Worm (Caenorhabditis elegans): ENCODE data around the gene bir-1.

bir-1 gene

ce11 chrV:11644166-11644565, at the start of gene bir-1:
bir-1 (plus strand) TSS chrV:11644477.
- TF ChIP-seq efl-1 (optimal IDR thresholded peaks at IDR 0.05) (peak; percentile 79 to 85), efl-1 (GFP tag; optimal IDR thresholded peaks at IDR 0.05 in 1 of 2) (peak; percentile 82 to 96), egl-13 (tag; optimal IDR thresholded peaks at IDR 0.05) (peak; percentile 29), snu-23 (GFP tag; optimal IDR thresholded peaks at IDR 0.05) (peak; percentile 66), lin-39 (tag; optimal IDR thresholded peaks at IDR 0.05) (no peak), ceh-82 (tag; optimal IDR thresholded peaks at IDR 0.05) (peak in 1 of 3 experiments; percentile 76), C04F5.9 (tag; optimal IDR thresholded peaks at IDR 0.05) (no peak), elt-3 (tag; optimal IDR thresholded peaks at IDR 0.05) (peak in 1 of 6 experiments; percentile 4), sptf-1 (tag; optimal IDR thresholded peaks at IDR 0.05) (no peak), tbx-2 (tag; optimal IDR thresholded peaks at IDR 0.05) (peak; percentile 68), alr-1 (tag; optimal IDR thresholded peaks at IDR 0.05; ENCODE audit: borderline replicate concordance) (no peak), nhr-47 (tag; optimal IDR thresholded peaks at IDR 0.05) (peak; percentile 68), pag-3 (tag; optimal IDR thresholded peaks at IDR 0.05; ENCODE audit: borderline replicate concordance, insufficient read depth) (peak; percentile 19), mep-1 (tag; optimal IDR thresholded peaks at IDR 0.05) (peak; percentile 77), lin-14 (GFP tag; optimal IDR thresholded peaks at IDR 0.05) (peak; percentile 79), skn-1 (tag; optimal IDR thresholded peaks at IDR 0.05) (peak; percentile 71), lin-15B (tag; optimal IDR thresholded peaks at IDR 0.05) (peak; percentile 81), lin-13 (GFP tag; optimal IDR thresholded peaks at IDR 0.05) (peak; percentile 2), fkh-4 (tag; optimal IDR thresholded peaks at IDR 0.05; ENCODE audit: borderline replicate concordance) (peak; percentile 24), elt-2 (tag; optimal IDR thresholded peaks at IDR 0.05) (no peak), irx-1 (tag; optimal IDR thresholded peaks at IDR 0.05) (peak; percentile 52), lin-35 (GFP tag; optimal IDR thresholded peaks at IDR 0.05) (peak; percentile 76 to 89), rnt-1 (tag; optimal IDR thresholded peaks at IDR 0.05) (peak; percentile 91), isw-1 (GFP tag; IDR thresholded peaks at IDR 0.05) (peak; percentile 60), mdl-1 (tag; optimal IDR thresholded peaks at IDR 0.05) (peak in 1 of 2 experiments; percentile 84), xbp-1 (tag; optimal IDR thresholded peaks at IDR 0.05) (peak; percentile 67), hlh-4 (tag; optimal IDR thresholded peaks at IDR 0.05) (no peak), C16A3.4 (tag; optimal IDR thresholded peaks at IDR 0.05) (peak; percentile 72), unc-86 (tag; optimal IDR thresholded peaks at IDR 0.05) (peak; percentile 33), nhr-28 (tag; optimal IDR thresholded peaks at IDR 0.05) (no peak), lir-3 (tag; optimal IDR thresholded peaks at IDR 0.05; ENCODE audit: poor library complexity) (peak; percentile 80), nhr-85 (tag) (peak; percentile 62), fos-1 (tag; optimal IDR thresholded peaks at IDR 0.05) (peak; percentile 25), lsy-2 (tag; optimal IDR thresholded peaks at IDR 0.05) (peak; percentile 52 to 80), ceh-90 (tag; optimal IDR thresholded peaks at IDR 0.05) (peak; percentile 69), ceh-8 (GFP tag; optimal IDR thresholded peaks at IDR 0.05) (no peak), dpl-1 (GFP tag; optimal IDR thresholded peaks at IDR 0.05) (peak; percentile 72 to 87 (median 79)), ceh-88 (GFP tag; IDR thresholded peaks at IDR 0.05) (no peak), snpc-4 (tag; optimal IDR thresholded peaks at IDR 0.05) (peak; percentile 50), blmp-1 (tag; optimal IDR thresholded peaks at IDR 0.05) (peak; percentile 65), nhr-20 (tag; optimal IDR thresholded peaks at IDR 0.05) (peak; percentile 49), grh-1 (GFP tag; IDR thresholded peaks at IDR 0.05) (no peak), pax-3 (tag; optimal IDR thresholded peaks at IDR 0.05) (peak; percentile 60), ztf-11 (tag; optimal IDR thresholded peaks at IDR 0.05) (peak in 1 of 2 experiments; percentile 60), mab-9 (GFP tag; IDR thresholded peaks at IDR 0.05) (peak; percentile 11; the same call in 1 of the 2 replicates), dsc-1 (tag; optimal IDR thresholded peaks at IDR 0.05) (peak; percentile 40), ceh-63 (GFP tag; optimal IDR thresholded peaks at IDR 0.05) (no peak), unc-130 (tag; optimal IDR thresholded peaks at IDR 0.05) (peak; percentile 55), nhr-77 (tag; optimal IDR thresholded peaks at IDR 0.05) (peak; percentile 18), nhr-71 (tag; optimal IDR thresholded peaks at IDR 0.05) (peak; percentile 79), ztf-4 (tag; optimal IDR thresholded peaks at IDR 0.05) (no peak), fkh-8 (tag; optimal IDR thresholded peaks at IDR 0.05) (peak; percentile 59)
